Fruit fly (Drosophila melanogaster) whole organism, embryonic: ENCODE results near the gene Roc1b.

Experiments used
- Adf1 ChIP-seq: fragments of 200-800 bp; sonication (Bioruptor generic); IDR thresholded peaks from 2 replicates; pipeline ENCODE4 v1.3.6; 2022; ENCODE audit warnings: missing biosample characterization, missing genetic modification characterization
- Aef1 ChIP-seq: fragments of 200-800 bp; sonication (Bioruptor generic); IDR thresholded peaks from 3 replicates; pipeline ENCODE4 v1.3.6; 2022; ENCODE audit warnings: missing biosample characterization, missing genetic modification characterization
- Bgb ChIP-seq: fragments of 200-800 bp; sonication (Bioruptor generic); IDR thresholded peaks from 2 replicates; pipeline ENCODE4 v1.3.6; 2022; ENCODE audit warnings: missing biosample characterization, missing genetic modification characterization; ENCODE audit not compliant: partially characterized antibody
- Bteb2 ChIP-seq: fragments of 200-800 bp; sonication (Bioruptor generic); optimal IDR thresholded peaks from 2 replicates; lab custom pipeline; 2016; ENCODE audit warnings: missing biosample characterization, missing genetic modification characterization
- CG12236 ChIP-seq: fragments of 200-800 bp; sonication (Bioruptor generic); optimal IDR thresholded peaks from 2 replicates; lab custom pipeline; 2016; ENCODE audit warnings: missing biosample characterization, missing genetic modification characterization
- CG12659 ChIP-seq: fragments of 200-800 bp; sonication (Bioruptor generic); optimal IDR thresholded peaks from 3 replicates; lab custom pipeline; 2017; ENCODE audit warnings: mild to moderate bottlenecking, missing biosample characterization, missing genetic modification reagents, missing genetic modification characterization
- CG13123 ChIP-seq: fragments of 200-800 bp; sonication (Bioruptor generic); optimal IDR thresholded peaks from 2 replicates; lab custom pipeline; 2016; ENCODE audit warnings: missing biosample characterization, missing genetic modification characterization
- CG13624 ChIP-seq: fragments of 200-800 bp; sonication (Bioruptor generic); optimal IDR thresholded peaks from 2 replicates; lab custom pipeline; 2016; ENCODE audit warnings: missing biosample characterization, missing genetic modification characterization
- CG14014 ChIP-seq: fragments of 200-800 bp; sonication (Bioruptor generic); IDR thresholded peaks from 2 replicates; pipeline ENCODE4 v1.3.6; 2022; ENCODE audit warnings: missing biosample characterization, missing genetic modification characterization
- CG15479 ChIP-seq: fragments of 200-800 bp; sonication (Bioruptor generic); optimal IDR thresholded peaks from 3 replicates; lab custom pipeline; 2019; ENCODE audit warnings: missing biosample characterization, mild to moderate bottlenecking, missing genetic modification characterization, moderate library complexity
- CG15696 ChIP-seq: fragments of 200-800 bp; sonication (Bioruptor generic); optimal IDR thresholded peaks from 2 replicates; lab custom pipeline; 2019; ENCODE audit warnings: missing biosample characterization, mild to moderate bottlenecking, missing genetic modification characterization, moderate library complexity
- CG16813 ChIP-seq: fragments of 200-800 bp; sonication (Bioruptor generic); IDR thresholded peaks from 3 replicates; pipeline ENCODE4 v1.3.6; 2022; ENCODE audit warnings: missing biosample characterization, missing genetic modification characterization; ENCODE audit not compliant: partially characterized antibody
- CG1792 ChIP-seq: fragments of 200-800 bp; sonication (Bioruptor generic); optimal IDR thresholded peaks from 2 replicates; lab custom pipeline; 2016; ENCODE audit warnings: missing biosample characterization, missing genetic modification characterization
- CG18262 ChIP-seq: fragments of 200-800 bp; optimal IDR thresholded peaks from 3 replicates; lab custom pipeline; 2019; ENCODE audit warnings: missing biosample characterization, mild to moderate bottlenecking, missing genetic modification characterization, moderate library complexity
- CG2120 ChIP-seq: fragments of 200-800 bp; sonication (Bioruptor generic); optimal IDR thresholded peaks from 3 replicates; lab custom pipeline; 2016; ENCODE audit warnings: missing biosample characterization, missing genetic modification characterization
- CG30020 ChIP-seq: fragments of 200-800 bp; optimal IDR thresholded peaks from 2 replicates; lab custom pipeline; 2019; ENCODE audit warnings: missing biosample characterization, mild to moderate bottlenecking, missing genetic modification characterization, moderate library complexity
- CG30403 ChIP-seq: fragments of 200-800 bp; sonication (Bioruptor generic); optimal IDR thresholded peaks from 3 replicates; lab custom pipeline; 2016; ENCODE audit warnings: missing biosample characterization, missing genetic modification characterization
- CG30431 ChIP-seq: fragments of 200-800 bp; sonication (Bioruptor generic); optimal IDR thresholded peaks from 2 replicates; lab custom pipeline; 2017; ENCODE audit warnings: missing biosample characterization, missing genetic modification characterization
- CG32532 ChIP-seq: fragments of 200-800 bp; sonication (Bioruptor generic); IDR thresholded peaks from 2 replicates; pipeline ENCODE4 v1.3.6; 2022; ENCODE audit warnings: missing biosample characterization, missing genetic modification characterization
- CG42726 ChIP-seq: fragments of 200-800 bp; sonication (Bioruptor generic); IDR thresholded peaks from 2 replicates; pipeline ENCODE4 v1.3.6; 2022; ENCODE audit warnings: missing biosample characterization, missing genetic modification characterization; ENCODE audit not compliant: partially characterized antibody
- CG4360 ChIP-seq: fragments of 200-800 bp; sonication (Bioruptor generic); IDR thresholded peaks from 2 replicates; pipeline ENCODE4 v1.3.6; 2022; ENCODE audit warnings: missing biosample characterization, missing genetic modification characterization
- CG4424 ChIP-seq: fragments of 200-800 bp; sonication (Bioruptor generic); optimal IDR thresholded peaks from 3 replicates; lab custom pipeline; 2016; ENCODE audit warnings: missing biosample characterization, missing genetic modification characterization
- CG4854 ChIP-seq: fragments of 200-800 bp; sonication (Bioruptor generic); optimal IDR thresholded peaks from 2 replicates; lab custom pipeline; 2016; ENCODE audit warnings: missing biosample characterization, missing genetic modification characterization, inconsistent platforms
- CG5180 ChIP-seq: fragments of 200-800 bp; sonication (Bioruptor generic); optimal IDR thresholded peaks from 3 replicates; lab custom pipeline; 2017; ENCODE audit warnings: missing biosample characterization, missing genetic modification characterization, mild to moderate bottlenecking, moderate library complexity, missing genetic modification reagents
- CG9215 ChIP-seq: fragments of 200-800 bp; sonication (Bioruptor generic); IDR thresholded peaks from 2 replicates; pipeline ENCODE4 v1.3.6; 2022; ENCODE audit warnings: missing biosample characterization, missing genetic modification characterization
- Dref ChIP-seq: fragments of 200-800 bp; sonication (Bioruptor generic); IDR thresholded peaks from 2 replicates; pipeline ENCODE4 v1.3.6; 2022; ENCODE audit warnings: missing biosample characterization, missing genetic modification characterization
- Ets97D ChIP-seq: fragments of 200-800 bp; sonication (Bioruptor generic); optimal IDR thresholded peaks from 3 replicates; lab custom pipeline; 2016; ENCODE audit warnings: missing biosample characterization, missing genetic modification characterization
- Fer3 ChIP-seq: fragments of 200-800 bp; sonication (Bioruptor generic); optimal IDR thresholded peaks from 2 replicates; lab custom pipeline; 2018; ENCODE audit warnings: missing biosample characterization, mild to moderate bottlenecking, missing genetic modification characterization, moderate library complexity
- HLH3B ChIP-seq: fragments of 200-800 bp; sonication (Bioruptor generic); IDR thresholded peaks from 2 replicates; pipeline ENCODE4 v1.3.6; 2022; ENCODE audit warnings: missing biosample characterization, missing genetic modification characterization
- Hand ChIP-seq: fragments of 200-800 bp; sonication (Bioruptor generic); optimal IDR thresholded peaks from 2 replicates; lab custom pipeline; 2017; ENCODE audit warnings: mild to moderate bottlenecking, missing biosample characterization, missing genetic modification reagents, missing genetic modification characterization
- Hr3 ChIP-seq: fragments of 200-800 bp; sonication (Bioruptor generic); optimal IDR thresholded peaks from 3 replicates; lab custom pipeline; 2016; ENCODE audit warnings: missing biosample characterization, missing genetic modification characterization
- MESR4 ChIP-seq: fragments of 200-800 bp; sonication (Bioruptor generic); optimal IDR thresholded peaks from 2 replicates; lab custom pipeline; 2018; ENCODE audit warnings: missing biosample characterization, mild to moderate bottlenecking, missing genetic modification characterization, moderate library complexity
- Mad ChIP-seq: fragments of 200-800 bp; sonication (Bioruptor generic); optimal IDR thresholded peaks from 2 replicates; lab custom pipeline; 2016; ENCODE audit warnings: missing biosample characterization, missing genetic modification characterization
- NFAT ChIP-seq: fragments of 200-800 bp; sonication (Bioruptor generic); IDR thresholded peaks from 2 replicates; pipeline ENCODE4 v1.3.6; 2022; ENCODE audit warnings: missing biosample characterization, missing genetic modification characterization
- Nf-YC ChIP-seq: fragments of 200-800 bp; optimal IDR thresholded peaks from 3 replicates; lab custom pipeline; 2019; ENCODE audit warnings: missing biosample characterization, mild to moderate bottlenecking, missing genetic modification characterization, moderate library complexity
- Poxn ChIP-seq: fragments of 200-800 bp; sonication (Bioruptor generic); IDR thresholded peaks from 2 replicates; pipeline ENCODE4 v1.3.6; 2022; ENCODE audit warnings: missing biosample characterization, missing genetic modification characterization
- Sin3A ChIP-seq: fragments of >200 bp; optimal IDR thresholded peaks from 2 replicates; lab custom pipeline; 2018
- Sry-δ ChIP-seq: fragments of 200-800 bp; sonication (Bioruptor generic); optimal IDR thresholded peaks from 2 replicates; lab custom pipeline; 2016; ENCODE audit warnings: missing biosample characterization, missing genetic modification characterization
- abd-A ChIP-seq: fragments of 200-800 bp; sonication (Bioruptor generic); optimal IDR thresholded peaks from 3 replicates; lab custom pipeline; 2019; ENCODE audit warnings: missing biosample characterization, mild to moderate bottlenecking, missing genetic modification characterization, moderate library complexity
- ac ChIP-seq: fragments of 200-800 bp; sonication (Bioruptor generic); optimal IDR thresholded peaks from 3 replicates; lab custom pipeline; 2017; ENCODE audit warnings: missing biosample characterization, mild to moderate bottlenecking, missing genetic modification characterization
- ara ChIP-seq: fragments of 200-800 bp; sonication (Bioruptor generic); IDR thresholded peaks from 2 replicates; pipeline ENCODE4 v1.3.6; 2022; ENCODE audit warnings: missing biosample characterization, missing genetic modification characterization
- ash1 ChIP-seq: fragments of 200-800 bp; sonication (Bioruptor generic); optimal IDR thresholded peaks from 2 replicates; lab custom pipeline; 2018; ENCODE audit warnings: missing biosample characterization, mild to moderate bottlenecking, missing genetic modification characterization
- bsh ChIP-seq, 2 experiments: fragments of 200-800 bp; sonication (Bioruptor generic); optimal IDR thresholded peaks; 2 replicates each; lab custom pipeline; 2017 to 2018; ENCODE audit warnings: mild to moderate bottlenecking in 2 of 2, missing biosample characterization in 2 of 2, missing genetic modification characterization in 2 of 2, moderate library complexity in 1 of 2
- chn ChIP-seq: fragments of 200-800 bp; sonication (Bioruptor generic); optimal IDR thresholded peaks from 2 replicates; lab custom pipeline; 2016; ENCODE audit warnings: missing biosample characterization, missing genetic modification characterization
- ftz-f1 ChIP-seq: fragments of 200-800 bp; sonication (Bioruptor generic); optimal IDR thresholded peaks from 2 replicates; lab custom pipeline; 2016; ENCODE audit warnings: missing biosample characterization, missing genetic modification characterization
- fu2 ChIP-seq: fragments of 200-800 bp; sonication (Bioruptor generic); optimal IDR thresholded peaks from 2 replicates; lab custom pipeline; 2016; ENCODE audit warnings: missing biosample characterization, missing genetic modification characterization
- ham ChIP-seq: fragments of 200-800 bp; sonication (Bioruptor generic); IDR thresholded peaks from 2 replicates; pipeline ENCODE4 v1.3.6; 2022; ENCODE audit warnings: missing biosample characterization, missing genetic modification characterization
- kni ChIP-seq: fragments of 200-800 bp; sonication (Bioruptor generic); optimal IDR thresholded peaks from 3 replicates; lab custom pipeline; 2017; ENCODE audit warnings: mild to moderate bottlenecking, missing biosample characterization, missing genetic modification reagents, missing genetic modification characterization
- onecut ChIP-seq: fragments of 200-800 bp; sonication (Bioruptor generic); IDR thresholded peaks from 2 replicates; pipeline ENCODE4 v1.3.6; 2022; ENCODE audit warnings: missing biosample characterization, missing genetic modification characterization
- sob ChIP-seq: fragments of 200-800 bp; sonication (Bioruptor generic); IDR thresholded peaks from 2 replicates; pipeline ENCODE4 v1.3.6; 2022; ENCODE audit warnings: missing biosample characterization, missing genetic modification characterization
- sqz ChIP-seq: fragments of 200-800 bp; sonication (Bioruptor generic); optimal IDR thresholded peaks from 3 replicates; lab custom pipeline; 2018; ENCODE audit warnings: missing biosample characterization, mild to moderate bottlenecking, missing genetic modification characterization
- sug ChIP-seq: fragments of 200-800 bp; optimal IDR thresholded peaks from 2 replicates; lab custom pipeline; 2019; ENCODE audit warnings: missing biosample characterization, mild to moderate bottlenecking, missing genetic modification characterization, moderate library complexity

Roc1b gene

DNA sequence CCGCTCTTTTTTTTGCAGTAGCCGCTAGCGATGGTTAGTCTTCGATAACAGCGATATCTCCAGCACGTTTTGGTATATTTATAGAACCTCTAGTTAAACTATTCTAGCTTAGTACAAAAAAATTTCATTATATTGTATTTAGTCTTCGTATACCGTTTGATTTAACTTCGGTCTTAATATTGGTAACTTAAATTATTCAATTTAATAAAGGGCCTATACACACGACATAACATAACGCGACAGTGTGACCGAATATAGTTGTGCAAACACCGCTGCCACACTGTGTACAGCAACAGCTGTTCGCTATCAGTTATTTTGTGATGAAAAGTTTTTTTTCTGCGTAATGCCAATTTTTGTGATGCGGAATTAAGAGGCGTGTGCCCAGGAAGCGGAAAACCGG lies 3.4 kb downstream of the Roc1b start, which contains the start of the genes Cdc5 and CG1233 (continued):
- TF ChIP-seq CG13624 (GFP tag; lab: Kevin White, UChicago), result peak; percentile 60
- peak; percentile 65 for TF ChIP-seq CG15696
- peak; percentile 16 for TF ChIP-seq CG15479
- TF ChIP-seq Sin3A (lab: Kevin White, UChicago), result peak; percentile 82
- no peak for TF ChIP-seq abd-A (tag; lab: Kevin White, UChicago)
- peak; percentile 5 for TF ChIP-seq chn (GFP tag; lab: Kevin White, UChicago)
- TF ChIP-seq sob (GFP tag; lab: Robert Waterston, UW), result peak; percentile 75
- peak; percentile 77 for TF ChIP-seq CG2120 (GFP tag; lab: Kevin White, UChicago)
- peak; percentile 2 for TF ChIP-seq Bteb2
- no peak for TF ChIP-seq CG14014 (GFP tag; lab: Robert Waterston, UW)
- peak; percentile 43; the same call in 1 of the 2 replicates for TF ChIP-seq Bgb (GFP tag; lab: Robert Waterston, UW)
- TF ChIP-seq sug (tag; lab: Kevin White, UChicago), result no peak
- TF ChIP-seq CG5180 (GFP tag; lab: Kevin White, UChicago), result no peak
- TF ChIP-seq onecut (GFP tag; lab: Robert Waterston, UW), result no peak; the same call in 1 of the 2 replicates
- no peak for TF ChIP-seq Adf1 (GFP tag; lab: Robert Waterston, UW)
- TF ChIP-seq CG32532 (GFP tag; lab: Robert Waterston, UW), result peak; percentile 42
- TF ChIP-seq CG12659, result peak; percentile 75
- no peak for TF ChIP-seq ac (GFP tag; lab: Kevin White, UChicago)
- 0 out of 2 replicates have a peak, but pooled peaks have one; percentile 5 for TF ChIP-seq CG9215 (GFP tag; lab: Robert Waterston, UW)
- TF ChIP-seq Nf-YC, result no peak
- no peak for TF ChIP-seq CG4854 (GFP tag; lab: Kevin White, UChicago)
- TF ChIP-seq sqz (GFP tag; lab: Kevin White, UChicago), result peak; percentile 93
- peak; percentile 27 for TF ChIP-seq Hr3
- TF ChIP-seq CG12236 (GFP tag; lab: Kevin White, UChicago), result no peak
- TF ChIP-seq CG18262 (tag; lab: Kevin White, UChicago), result no peak
- no peak for TF ChIP-seq CG13123 (GFP tag; lab: Kevin White, UChicago)
- no peak for TF ChIP-seq CG30431 (GFP tag; lab: Kevin White, UChicago)
- TF ChIP-seq ara (GFP tag; lab: Robert Waterston, UW), result peak; percentile 42; the same call in 1 of the 2 replicates
- peak; percentile 18 for TF ChIP-seq fu2
- no peak for TF ChIP-seq ash1 (GFP tag; lab: Kevin White, UChicago)
- TF ChIP-seq HLH3B, result no peak
- TF ChIP-seq Dref (GFP tag; lab: Robert Waterston, UW), result peak; percentile 58
- TF ChIP-seq CG30403 (GFP tag; lab: Kevin White, UChicago), result no peak
- no peak for TF ChIP-seq CG42726
- TF ChIP-seq kni (GFP tag; lab: Kevin White, UChicago), result no peak
- peak; percentile 59 for TF ChIP-seq MESR4
- no peak for TF ChIP-seq Aef1 (GFP tag; lab: Robert Waterston, UW)
- no peak for TF ChIP-seq Hand (GFP tag; lab: Kevin White, UChicago)
- TF ChIP-seq CG30020 (tag; lab: Kevin White, UChicago), result peak; percentile 83
- TF ChIP-seq Fer3 (tag; lab: Kevin White, UChicago), result no peak
- 0 out of 2 replicates have a peak, but pooled peaks have one; percentile 26 for TF ChIP-seq NFAT (GFP tag; lab: Robert Waterston, UW)
- TF ChIP-seq CG4424 (GFP tag; lab: Kevin White, UChicago), result no peak
- TF ChIP-seq CG1792 (GFP tag; lab: Kevin White, UChicago), result peak; percentile 81
- TF ChIP-seq CG16813 (GFP tag; lab: Robert Waterston, UW), result peak; percentile 49; the same call in 1 of the 3 replicates
- TF ChIP-seq Sry-δ, result peak; percentile 81
- TF ChIP-seq bsh (GFP tag; optimal IDR thresholded peaks at IDR 0.05; lab: Kevin White, UChicago), result peak in 1 of 2 experiments; percentile 42
- peak; percentile 75 for TF ChIP-seq Ets97D (GFP tag; lab: Kevin White, UChicago)
- TF ChIP-seq ftz-f1 (GFP tag; lab: Kevin White, UChicago), result peak; percentile 40
- no peak for TF ChIP-seq ham (GFP tag; lab: Robert Waterston, UW)
- no peak for TF ChIP-seq CG4360 (GFP tag; lab: Robert Waterston, UW)
- TF ChIP-seq Poxn, result no peak
- peak; percentile 76 for TF ChIP-seq Mad (GFP tag; lab: Kevin White, UChicago)
